Worm (Caenorhabditis elegans): ENCODE results near the gene taf-11.1.
"Not testable (repeated sequence)": the region's sequence is repeated elsewhere in the genome, so short reads cannot be mapped to it uniquely, and the experiment has no call there.

The taf-11.1 gene

DNA sequence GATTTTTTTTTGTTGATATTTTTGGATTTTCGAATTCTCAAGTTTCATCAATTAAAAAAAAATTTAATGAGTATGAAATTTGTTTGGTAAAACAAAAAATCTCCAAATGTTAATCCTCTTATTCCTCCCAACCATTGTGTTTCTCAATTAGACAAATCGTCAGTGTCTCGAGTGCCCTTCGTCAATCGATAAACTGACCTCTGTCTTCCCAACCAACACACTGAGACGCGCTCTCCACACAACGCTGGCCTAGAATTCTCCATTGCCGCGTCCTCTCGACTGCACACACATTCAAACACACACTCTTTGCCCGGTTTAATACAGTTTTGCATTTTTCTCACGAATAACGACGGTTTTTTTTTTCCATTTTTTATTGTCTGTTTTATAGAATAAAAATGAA is at the start of gene taf-11.1:
Gene taf-11.1 (plus strand): TSS at position 389 of the 400 bp plus-strand sequence.
- peak; percentile 3 for TF ChIP-seq hmg-11 (tag; optimal IDR thresholded peaks at IDR 0.05)
- TF ChIP-seq aly-2 (tag; optimal IDR thresholded peaks at IDR 0.05) = no peak
- TF ChIP-seq nhr-25 (tag; optimal IDR thresholded peaks at IDR 0.05) = peak; percentile 71
- TF ChIP-seq nhr-23 (tag; optimal IDR thresholded peaks at IDR 0.05) = peak; percentile 41
- no peak for TF ChIP-seq skn-1 (tag; optimal IDR thresholded peaks at IDR 0.05)
- peak; percentile 18 for TF ChIP-seq lin-39 (tag; optimal IDR thresholded peaks at IDR 0.05)
- TF ChIP-seq pha-4 (tag; optimal IDR thresholded peaks at IDR 0.05) = peak; percentile 32
- TF ChIP-seq ceh-28 (tag; optimal IDR thresholded peaks at IDR 0.05) = peak; percentile 72
- TF ChIP-seq nfya-1 (tag; optimal IDR thresholded peaks at IDR 0.05; ENCODE audit: insufficient read depth) = peak; percentile 45
- TF ChIP-seq elt-3 (tag; optimal IDR thresholded peaks at IDR 0.05) = no peak
- TF ChIP-seq jun-1 (tag; optimal IDR thresholded peaks at IDR 0.05) = no peak
- no peak for TF ChIP-seq unc-62 (GFP tag; optimal IDR thresholded peaks at IDR 0.05)

DNA sequence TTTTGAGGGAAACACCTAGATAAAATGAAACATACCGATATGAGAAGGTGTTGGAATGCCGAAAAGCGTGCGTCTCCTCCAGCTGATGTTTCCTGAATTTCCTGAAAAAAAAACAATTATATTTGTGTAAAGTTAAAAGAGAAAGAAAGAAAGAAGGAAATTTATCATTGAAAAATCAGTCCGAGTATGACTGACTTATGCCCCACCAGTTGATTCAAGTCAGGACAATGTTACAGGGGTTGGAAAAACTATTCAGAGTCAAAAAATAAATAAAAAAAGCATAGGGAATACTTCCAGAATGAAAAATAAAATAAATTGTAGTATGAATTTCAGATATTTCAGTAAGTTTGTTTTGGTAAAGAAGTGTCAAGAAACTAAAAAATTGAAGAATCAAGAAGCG is 47.6 kb upstream of the taf-11.1 start, which contains the start of gene F20B6.9:
Gene F20B6.9 (minus strand): TSS at position 101 of the 400 bp plus-strand sequence.
- not testable (repeated sequence) for TF ChIP-seq nhr-28, unc-39, nhr-12 (tag; optimal IDR thresholded peaks at IDR 0.05)

DNA sequence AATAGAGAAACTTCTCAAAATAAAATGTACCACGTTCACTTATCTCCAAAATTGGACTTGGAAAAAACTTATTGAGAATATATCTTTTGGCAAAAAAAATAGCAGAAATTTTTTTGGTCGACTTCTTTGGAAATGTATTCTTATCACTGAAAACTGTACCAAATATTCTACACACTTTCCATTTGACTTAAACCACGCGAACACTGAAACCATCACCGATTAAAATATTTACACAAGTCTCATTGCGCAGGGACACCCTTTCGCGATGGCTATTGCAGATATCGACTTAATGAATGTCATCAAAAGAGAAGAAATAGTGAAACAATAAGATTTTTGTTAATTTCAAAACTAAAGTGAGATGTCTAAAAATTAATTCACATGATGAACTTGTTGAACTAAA is 46.5 kb upstream of the taf-11.1 start:
- no peak for TF ChIP-seq nhr-237 (tag; optimal IDR thresholded peaks at IDR 0.05)
- TF ChIP-seq lsy-12 (tag; optimal IDR thresholded peaks at IDR 0.05) = no peak
- no peak for TF ChIP-seq mml-1 (tag; optimal IDR thresholded peaks at IDR 0.05)
- TF ChIP-seq elt-3 (tag; optimal IDR thresholded peaks at IDR 0.05) = peak in 1 of 3 experiments; percentile 86
- TF ChIP-seq ceh-82 (tag; optimal IDR thresholded peaks at IDR 0.05) = no peak
- TF ChIP-seq daf-12 (tag; optimal IDR thresholded peaks at IDR 0.05) = no peak
- TF ChIP-seq fos-1 (tag; optimal IDR thresholded peaks at IDR 0.05) = no peak
- peak; percentile 89 for TF ChIP-seq nhr-43 (tag; optimal IDR thresholded peaks at IDR 0.05; ENCODE audit: poor library complexity, severe bottlenecking)
- TF ChIP-seq nhr-67 (tag; optimal IDR thresholded peaks at IDR 0.05) = no peak
- TF ChIP-seq ztf-4 (tag; optimal IDR thresholded peaks at IDR 0.05) = no peak
- no peak for TF ChIP-seq egl-27 (tag; optimal IDR thresholded peaks at IDR 0.05)
- TF ChIP-seq jun-1 (tag; optimal IDR thresholded peaks at IDR 0.05) = peak; percentile 48
- peak; percentile 30 for TF ChIP-seq nhr-11 (tag; optimal IDR thresholded peaks at IDR 0.05)
- no peak for TF ChIP-seq sea-2 (GFP tag; optimal IDR thresholded peaks at IDR 0.05)
- no peak for TF ChIP-seq eor-1 (tag; optimal IDR thresholded peaks at IDR 0.05)
- TF ChIP-seq nhr-23 (tag; optimal IDR thresholded peaks at IDR 0.05) = peak; percentile 69
- no peak for TF ChIP-seq R02D3.7 (tag; optimal IDR thresholded peaks at IDR 0.05)
- no peak for TF ChIP-seq lin-39 (tag; optimal IDR thresholded peaks at IDR 0.05)
- no peak for TF ChIP-seq mdl-1 (tag; optimal IDR thresholded peaks at IDR 0.05)
- TF ChIP-seq nhr-28 (tag; optimal IDR thresholded peaks at IDR 0.05) = no peak
- peak; percentile 5 for TF ChIP-seq elt-2 (tag; optimal IDR thresholded peaks at IDR 0.05)
- TF ChIP-seq ZK546.5 (tag; optimal IDR thresholded peaks at IDR 0.05) = no peak
- TF ChIP-seq unc-39 (tag; optimal IDR thresholded peaks at IDR 0.05) = no peak
- TF ChIP-seq ceh-9 (tag; optimal IDR thresholded peaks at IDR 0.05) = no peak
- TF ChIP-seq ama-1 (optimal IDR thresholded peaks at IDR 0.05) = no peak
- no peak for TF ChIP-seq hmg-11 (tag; optimal IDR thresholded peaks at IDR 0.05)
- TF ChIP-seq unc-62 (GFP tag; optimal IDR thresholded peaks at IDR 0.05) = no peak
- TF ChIP-seq pqm-1 (tag; optimal IDR thresholded peaks at IDR 0.05) = peak; percentile 60
- TF ChIP-seq nhr-12 (tag; optimal IDR thresholded peaks at IDR 0.05) = no peak
- peak; percentile 82 for TF ChIP-seq nhr-77 (tag; optimal IDR thresholded peaks at IDR 0.05)
- TF ChIP-seq nfya-1 (tag; optimal IDR thresholded peaks at IDR 0.05; ENCODE audit: insufficient read depth) = no peak
- TF ChIP-seq nhr-25 (tag; optimal IDR thresholded peaks at IDR 0.05) = peak; percentile 49
- peak; percentile 79 for TF ChIP-seq skn-1 (tag; optimal IDR thresholded peaks at IDR 0.05)
- no peak for TF ChIP-seq tbx-2 (tag; optimal IDR thresholded peaks at IDR 0.05)
- TF ChIP-seq pha-4 (tag; optimal IDR thresholded peaks at IDR 0.05) = peak; percentile 45
- peak; percentile 8 for TF ChIP-seq fkh-10 (GFP tag; optimal IDR thresholded peaks at IDR 0.05)

DNA sequence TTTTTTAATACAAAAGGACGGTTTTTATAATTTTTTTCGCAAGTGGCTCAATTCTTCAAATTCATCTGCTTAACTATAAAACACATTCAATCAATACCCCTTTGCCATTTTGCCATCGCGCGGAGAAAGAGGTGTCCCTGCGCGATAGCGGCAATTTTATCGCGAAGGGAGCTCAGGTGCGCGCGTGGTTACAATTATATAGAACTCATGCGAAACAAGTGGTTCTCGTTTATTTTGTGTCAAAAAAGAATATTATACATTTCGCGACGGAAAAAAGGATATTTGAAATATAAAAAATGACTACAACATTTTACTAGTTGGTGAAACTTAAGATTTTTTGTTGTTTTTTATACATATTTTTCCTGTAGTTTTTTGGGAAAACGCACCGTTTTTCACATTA is 45.8 kb upstream of the taf-11.1 start:
- peak; percentile 93 for TF ChIP-seq daf-12 (tag; optimal IDR thresholded peaks at IDR 0.05)
- TF ChIP-seq nhr-23 (tag; optimal IDR thresholded peaks at IDR 0.05) = peak; percentile 99
- TF ChIP-seq fkh-10 (GFP tag; optimal IDR thresholded peaks at IDR 0.05) = peak; percentile 97
- TF ChIP-seq ama-1 (optimal IDR thresholded peaks at IDR 0.05) = peak; percentile 68
- TF ChIP-seq nhr-28 (tag; optimal IDR thresholded peaks at IDR 0.05) = peak; percentile 87
- TF ChIP-seq nhr-25 (tag; optimal IDR thresholded peaks at IDR 0.05) = peak; percentile 98
- TF ChIP-seq pha-4 (tag; optimal IDR thresholded peaks at IDR 0.05) = peak; percentile 98
- TF ChIP-seq egl-5 (tag; optimal IDR thresholded peaks at IDR 0.05) = peak; percentile 99
- TF ChIP-seq elt-2 (tag; optimal IDR thresholded peaks at IDR 0.05) = peak; percentile 86
- peak; percentile 62 for TF ChIP-seq ZK546.5 (tag; optimal IDR thresholded peaks at IDR 0.05)
- TF ChIP-seq nhr-237 (tag; optimal IDR thresholded peaks at IDR 0.05) = peak; percentile 93
- peak; percentile 94 for TF ChIP-seq fos-1 (tag; optimal IDR thresholded peaks at IDR 0.05)
- peak; percentile 82 for TF ChIP-seq pqm-1 (tag; optimal IDR thresholded peaks at IDR 0.05)
- peak; percentile 44 for TF ChIP-seq lin-15B (tag; optimal IDR thresholded peaks at IDR 0.05)
- peak; percentile 73 for TF ChIP-seq mdl-1 (tag; optimal IDR thresholded peaks at IDR 0.05)
- peak; percentile 95 for TF ChIP-seq zag-1 (tag; optimal IDR thresholded peaks at IDR 0.05)
- peak; percentile 94 for TF ChIP-seq ztf-4 (tag; optimal IDR thresholded peaks at IDR 0.05)
- TF ChIP-seq R02D3.7 (tag; optimal IDR thresholded peaks at IDR 0.05) = peak; percentile 95
- TF ChIP-seq nhr-43 (tag; optimal IDR thresholded peaks at IDR 0.05; ENCODE audit: poor library complexity, severe bottlenecking) = peak; percentile 99
- TF ChIP-seq nhr-76 (tag; optimal IDR thresholded peaks at IDR 0.05) = peak; percentile 93
- peak in 1 of 2 experiments; percentile 76 for TF ChIP-seq eor-1 (tag; optimal IDR thresholded peaks at IDR 0.05)
- no peak for TF ChIP-seq mml-1 (tag; optimal IDR thresholded peaks at IDR 0.05)
- peak; percentile 97 for TF ChIP-seq nhr-11 (tag; optimal IDR thresholded peaks at IDR 0.05)
- peak; percentile 99 for TF ChIP-seq tbx-2 (tag; optimal IDR thresholded peaks at IDR 0.05)
- peak; percentile 100 for TF ChIP-seq nhr-77 (tag; optimal IDR thresholded peaks at IDR 0.05)
- TF ChIP-seq nhr-67 (tag; optimal IDR thresholded peaks at IDR 0.05) = peak; percentile 58
- peak; percentile 100 for TF ChIP-seq jun-1 (tag; optimal IDR thresholded peaks at IDR 0.05)
- peak; percentile 70 for TF ChIP-seq ztf-11 (tag; optimal IDR thresholded peaks at IDR 0.05)
